Fruit fly (Drosophila melanogaster): Measurements from ENCODE around the gene CG17544.

The CG17544 gene

dm6 chr2L:19401914-19402313 is 3.6 kb upstream of the CG17544 start:
- TF ChIP-seq h (GFP tag; optimal IDR thresholded peaks at IDR 0.05) (peak; percentile 33), jim (GFP tag; optimal IDR thresholded peaks at IDR 0.05) (no peak), woc (GFP tag; optimal IDR thresholded peaks at IDR 0.05) (no peak), dsf (GFP tag; optimal IDR thresholded peaks at IDR 0.05; ENCODE audit: borderline replicate concordance) (no peak), dl (GFP tag; optimal IDR thresholded peaks at IDR 0.05; ENCODE audit: insufficient read depth in 1 of 2, partially characterized antibody in 2 of 2) (no peak), Dif (GFP tag; optimal IDR thresholded peaks at IDR 0.05; ENCODE audit: partially characterized antibody) (no peak), Vsx2 (GFP tag; optimal IDR thresholded peaks at IDR 0.05; ENCODE audit: partially characterized antibody) (no peak), ey (GFP tag; optimal IDR thresholded peaks at IDR 0.05) (no peak), rgr (GFP tag; optimal IDR thresholded peaks at IDR 0.05) (peak; percentile 33), sv (GFP tag; optimal IDR thresholded peaks at IDR 0.05) (no peak), pan (optimal IDR thresholded peaks at IDR 0.05) (no peak)

dm6 chr2L:19397617-19398316 is 526 bp downstream of the CG17544 start:
- peak; percentile 22 for TF ChIP-seq Hnf4 (GFP tag; optimal IDR thresholded peaks at IDR 0.05)
- TF ChIP-seq Vsx2 (GFP tag; optimal IDR thresholded peaks at IDR 0.05; ENCODE audit: partially characterized antibody), result no peak
- peak; percentile 43 for TF ChIP-seq CG32264 (GFP tag; optimal IDR thresholded peaks at IDR 0.05)
- TF ChIP-seq Hr83 (GFP tag; optimal IDR thresholded peaks at IDR 0.05; ENCODE audit: poor library complexity, severe bottlenecking), result no peak
- no peak for TF ChIP-seq brk (GFP tag; optimal IDR thresholded peaks at IDR 0.05)
- no peak for TF ChIP-seq pan (optimal IDR thresholded peaks at IDR 0.05)
- peak; percentile 56 for TF ChIP-seq ey (GFP tag; optimal IDR thresholded peaks at IDR 0.05)
- TF ChIP-seq fru (GFP tag; optimal IDR thresholded peaks at IDR 0.05), result peak; percentile 75
- TF ChIP-seq tai (GFP tag; optimal IDR thresholded peaks at IDR 0.05), result peak; percentile 53
- no peak for TF ChIP-seq Mio (GFP tag; optimal IDR thresholded peaks at IDR 0.05)
- no peak for TF ChIP-seq Myc (optimal IDR thresholded peaks at IDR 0.05)
- TF ChIP-seq Hr78 (GFP tag; optimal IDR thresholded peaks at IDR 0.05), result no peak
- peak; percentile 22 for TF ChIP-seq sage (GFP tag; optimal IDR thresholded peaks at IDR 0.05)
- no peak for TF ChIP-seq CrebA (GFP tag; optimal IDR thresholded peaks at IDR 0.05; ENCODE audit: borderline replicate concordance)
- TF ChIP-seq rgr (GFP tag; optimal IDR thresholded peaks at IDR 0.05), result peak; percentile 64
- peak; percentile 33 for TF ChIP-seq CG9705 (GFP tag; optimal IDR thresholded peaks at IDR 0.05)
- TF ChIP-seq woc (GFP tag; optimal IDR thresholded peaks at IDR 0.05), result peak; percentile 61
- TF ChIP-seq lola (GFP tag; optimal IDR thresholded peaks at IDR 0.05), result no peak
- no peak for TF ChIP-seq Rel (GFP tag; optimal IDR thresholded peaks at IDR 0.05)
- TF ChIP-seq Rel (tag; optimal IDR thresholded peaks at IDR 0.05), result peak; percentile 60
- TF ChIP-seq Dfd (GFP tag; optimal IDR thresholded peaks at IDR 0.05), result no peak
- TF ChIP-seq jim (GFP tag; optimal IDR thresholded peaks at IDR 0.05), result no peak
- no peak for TF ChIP-seq GATAd (GFP tag; optimal IDR thresholded peaks at IDR 0.05)
- peak; percentile 60 for TF ChIP-seq br (GFP tag; optimal IDR thresholded peaks at IDR 0.05)
- TF ChIP-seq Abd-B (GFP tag; optimal IDR thresholded peaks at IDR 0.05), result no peak
- peak; percentile 64 for TF ChIP-seq OdsH (GFP tag; optimal IDR thresholded peaks at IDR 0.05)
- TF ChIP-seq dmrt93B (GFP tag; optimal IDR thresholded peaks at IDR 0.05), result peak; percentile 37
- peak in 1 of 2 experiments; percentile 33 for TF ChIP-seq dl (GFP tag; optimal IDR thresholded peaks at IDR 0.05; ENCODE audit: insufficient read depth in 1 of 2, partially characterized antibody in 2 of 2)
- TF ChIP-seq Jra (GFP tag; optimal IDR thresholded peaks at IDR 0.05), result no peak
- TF ChIP-seq sv (GFP tag; optimal IDR thresholded peaks at IDR 0.05), result no peak
- no peak for TF ChIP-seq dsf (GFP tag; optimal IDR thresholded peaks at IDR 0.05; ENCODE audit: borderline replicate concordance)
- peak; percentile 72 for TF ChIP-seq Sp1 (GFP tag; optimal IDR thresholded peaks at IDR 0.05)
- peak; percentile 78 for TF ChIP-seq HLH106 (tag; optimal IDR thresholded peaks at IDR 0.05)
- peak; percentile 68 for TF ChIP-seq h (GFP tag; optimal IDR thresholded peaks at IDR 0.05)
- no peak for TF ChIP-seq N (GFP tag; optimal IDR thresholded peaks at IDR 0.05)
- TF ChIP-seq usp (GFP tag; optimal IDR thresholded peaks at IDR 0.05), result no peak
- peak; percentile 47 for TF ChIP-seq psq (GFP tag; optimal IDR thresholded peaks at IDR 0.05)
- TF ChIP-seq foxo (GFP tag; optimal IDR thresholded peaks at IDR 0.05), result peak in 1 of 2 experiments; percentile 75
- peak; percentile 75 for TF ChIP-seq Dif (GFP tag; optimal IDR thresholded peaks at IDR 0.05; ENCODE audit: partially characterized antibody)
